Fruit fly (Drosophila melanogaster): Measurements from ENCODE around the gene CG17349.

dm6 chr2L:19393703-19394210 is 23.5 kb downstream of the CG17349 start, which contains the start of gene CG31798:
- TF ChIP-seq sv (GFP tag; optimal IDR thresholded peaks at IDR 0.05) = no peak
- TF ChIP-seq pan (optimal IDR thresholded peaks at IDR 0.05) = no peak
- peak; percentile 89 for TF ChIP-seq Myc (optimal IDR thresholded peaks at IDR 0.05)
- TF ChIP-seq psq (GFP tag; optimal IDR thresholded peaks at IDR 0.05) = no peak
- TF ChIP-seq fru (GFP tag; optimal IDR thresholded peaks at IDR 0.05) = no peak
- no peak for TF ChIP-seq sage (GFP tag; optimal IDR thresholded peaks at IDR 0.05)
- TF ChIP-seq usp (GFP tag; optimal IDR thresholded peaks at IDR 0.05) = no peak
- TF ChIP-seq Jra (GFP tag; optimal IDR thresholded peaks at IDR 0.05) = no peak
- TF ChIP-seq OdsH (GFP tag; optimal IDR thresholded peaks at IDR 0.05) = no peak
- TF ChIP-seq Sp1 (GFP tag; optimal IDR thresholded peaks at IDR 0.05) = no peak
